Fruit fly (Drosophila melanogaster): Measurements from ENCODE around the gene CG15025.
A peak's percentile ranks its signal among the peaks of the same experiment; 100 is the strongest.

CG15025 gene

DNA sequence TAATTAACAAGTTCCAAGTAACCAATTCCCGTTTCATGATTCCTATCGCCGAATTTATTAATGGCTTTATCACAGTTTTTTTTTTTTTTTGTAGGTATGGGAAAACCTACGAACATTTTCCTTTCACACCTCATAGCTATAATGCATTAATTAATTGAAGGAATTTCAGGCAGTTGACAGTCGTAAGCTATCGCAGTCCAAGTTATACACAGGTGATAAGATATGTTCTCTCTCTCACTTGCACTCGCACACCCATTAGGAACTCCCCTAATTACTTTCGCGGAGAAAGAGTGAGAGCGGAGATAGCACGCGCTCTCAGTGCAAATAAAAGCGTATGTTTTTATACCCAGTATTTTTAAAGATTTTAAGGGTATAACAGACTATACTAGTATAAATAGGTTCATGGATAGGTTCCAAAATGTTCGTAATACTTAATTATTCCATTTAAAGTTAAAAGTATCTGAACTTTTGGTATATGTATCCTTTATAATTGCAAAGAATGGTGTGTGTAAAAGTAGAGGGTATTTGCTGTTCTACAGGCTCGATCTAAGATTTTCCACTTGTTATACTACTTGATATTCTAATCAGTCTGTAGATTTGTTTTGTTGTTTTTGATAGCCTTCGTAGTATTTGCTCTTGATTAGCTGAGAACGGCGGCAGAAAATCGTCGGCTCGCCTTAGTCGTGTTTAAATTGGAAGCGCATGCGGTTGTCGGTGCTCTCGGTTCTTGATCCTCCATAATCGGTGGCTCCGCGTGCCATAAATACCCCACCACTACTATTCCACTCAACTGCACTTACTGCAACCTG, 30.3 kb downstream of the CG15025 start, which contains the start of gene Dys (continued):
- TF ChIP-seq kah (GFP tag; optimal IDR thresholded peaks at IDR 0.05): peak; percentile 56
- TF ChIP-seq CG10543 (GFP tag; optimal IDR thresholded peaks at IDR 0.05): no peak
- TF ChIP-seq CG7987 (GFP tag; optimal IDR thresholded peaks at IDR 0.05): no peak
- peak; percentile 80 for TF ChIP-seq NK7.1 (GFP tag; optimal IDR thresholded peaks at IDR 0.05)
- TF ChIP-seq pzg (GFP tag; optimal IDR thresholded peaks at IDR 0.05): no peak
- TF ChIP-seq CG42726 (GFP tag; IDR thresholded peaks at IDR 0.05; ENCODE audit: partially characterized antibody): no peak
- TF ChIP-seq CG1603 (tag; optimal IDR thresholded peaks at IDR 0.05): peak; percentile 92
- TF ChIP-seq lab (GFP tag; optimal IDR thresholded peaks at IDR 0.05): peak; percentile 94
- TF ChIP-seq lilli (GFP tag; optimal IDR thresholded peaks at IDR 0.05): peak; percentile 91
- peak; percentile 81 for TF ChIP-seq CG10654 (GFP tag; optimal IDR thresholded peaks at IDR 0.05)
- peak; percentile 14 for TF ChIP-seq ftz-f1 (GFP tag; optimal IDR thresholded peaks at IDR 0.05)
- peak in 1 of 2 experiments; percentile 23 for TF ChIP-seq Trl (optimal IDR thresholded peaks at IDR 0.05)
- TF ChIP-seq Trl (GFP tag; optimal IDR thresholded peaks at IDR 0.05): peak; percentile 81
- no peak for TF ChIP-seq hth (optimal IDR thresholded peaks at IDR 0.05)
- TF ChIP-seq sd (tag; optimal IDR thresholded peaks at IDR 0.05): peak; percentile 75
- peak; percentile 84 for TF ChIP-seq Blimp-1 (GFP tag; optimal IDR thresholded peaks at IDR 0.05)
- TF ChIP-seq Neu2 (GFP tag; optimal IDR thresholded peaks at IDR 0.05; ENCODE audit: borderline replicate concordance): no peak
- no peak for TF ChIP-seq fru (optimal IDR thresholded peaks at IDR 0.05)
- TF ChIP-seq CG12769 (tag; optimal IDR thresholded peaks at IDR 0.05): peak; percentile 92
- peak; percentile 94 for TF ChIP-seq vvl (GFP tag; IDR thresholded peaks at IDR 0.05)
- TF ChIP-seq p53 (GFP tag; optimal IDR thresholded peaks at IDR 0.05): peak; percentile 12
- no peak; the same call in none of the 2 replicates for TF ChIP-seq CG11085 (GFP tag; IDR thresholded peaks at IDR 0.05)
- TF ChIP-seq TFAM (GFP tag; optimal IDR thresholded peaks at IDR 0.05): no peak
- no peak for TF ChIP-seq Nf-YC (tag; optimal IDR thresholded peaks at IDR 0.05)
- peak; percentile 72 for TF ChIP-seq cas (GFP tag; IDR thresholded peaks at IDR 0.05)
- peak; percentile 74 for TF ChIP-seq vfl (GFP tag; optimal IDR thresholded peaks at IDR 0.05)
- peak; percentile 90 for TF ChIP-seq Atf6 (GFP tag; IDR thresholded peaks at IDR 0.05)
- TF ChIP-seq CG34376 (GFP tag; optimal IDR thresholded peaks at IDR 0.05): peak; percentile 33
- TF ChIP-seq Dfd (GFP tag; optimal IDR thresholded peaks at IDR 0.05): no peak
- TF ChIP-seq toy (GFP tag; IDR thresholded peaks at IDR 0.05): peak; percentile 69; the same call in 1 of the 2 replicates
- TF ChIP-seq dm (GFP tag; optimal IDR thresholded peaks at IDR 0.05): peak; percentile 64
- TF ChIP-seq Doc2 (GFP tag; IDR thresholded peaks at IDR 0.05): no peak
- TF ChIP-seq maf-S (GFP tag; optimal IDR thresholded peaks at IDR 0.05): peak; percentile 82
- peak; percentile 87 for TF ChIP-seq CG13624 (GFP tag; optimal IDR thresholded peaks at IDR 0.05)
- TF ChIP-seq Scr (GFP tag; IDR thresholded peaks at IDR 0.05; ENCODE audit: partially characterized antibody): no peak
- peak; percentile 83 for TF ChIP-seq CG8388 (GFP tag; optimal IDR thresholded peaks at IDR 0.05)
- TF ChIP-seq psq (GFP tag; optimal IDR thresholded peaks at IDR 0.05): peak; percentile 53
- no peak for TF ChIP-seq Kr (GFP tag; optimal IDR thresholded peaks at IDR 0.05)
- TF ChIP-seq sug (tag; optimal IDR thresholded peaks at IDR 0.05): peak; percentile 67
- peak; percentile 89 for TF ChIP-seq fd96Cb (tag; optimal IDR thresholded peaks at IDR 0.05)
- peak; percentile 53; the same call in 1 of the 2 replicates for TF ChIP-seq Oaz (GFP tag; IDR thresholded peaks at IDR 0.05)
- TF ChIP-seq CG6854 (GFP tag; optimal IDR thresholded peaks at IDR 0.05): peak; percentile 65
- TF ChIP-seq Hr51 (GFP tag; optimal IDR thresholded peaks at IDR 0.05): peak; percentile 53 to 84
- TF ChIP-seq chinmo (GFP tag; IDR thresholded peaks at IDR 0.05; ENCODE audit: partially characterized antibody): no peak
- peak; percentile 85 for TF ChIP-seq Ada2b (GFP tag; IDR thresholded peaks at IDR 0.05)
- TF ChIP-seq caup (GFP tag; optimal IDR thresholded peaks at IDR 0.05; ENCODE audit: severe bottlenecking): peak; percentile 83
- TF ChIP-seq CG7357 (GFP tag; IDR thresholded peaks at IDR 0.05): peak; percentile 71
- TF ChIP-seq CG10366 (GFP tag; IDR thresholded peaks at IDR 0.05): peak; percentile 83
- peak; percentile 52 for TF ChIP-seq CG18011 (GFP tag; optimal IDR thresholded peaks at IDR 0.05)

Data from whole organism, embryonic.